Worm (Caenorhabditis elegans) whole organism, L1 larva: Measurements from ENCODE around the gene aqp-4.

ENCODE experiments used
- Y116A8C.19 ChIP-seq: sonication (generic microtip); optimal IDR thresholded peaks from 2 replicates; lab custom pipeline; 2016; ENCODE audit warnings: missing compliant biosample characterization, missing genetic modification characterization, borderline replicate concordance
- aha-1 ChIP-seq: fragments of 150-350 bp; optimal IDR thresholded peaks from 2 replicates; lab custom pipeline; 2014; ENCODE audit warnings: missing biosample characterization, missing genetic modification characterization
- alr-1 ChIP-seq: fragments of 200-800 bp; sonication (Bioruptor generic); optimal IDR thresholded peaks from 2 replicates; lab custom pipeline; 2018; ENCODE audit warnings: borderline replicate concordance, mild to moderate bottlenecking, missing genetic modification characterization, missing compliant biosample characterization
- aly-2 ChIP-seq: fragments of 150-350 bp; optimal IDR thresholded peaks from 2 replicates; lab custom pipeline; 2014; ENCODE audit warnings: missing biosample characterization, missing genetic modification characterization
- blmp-1 ChIP-seq: fragments of 150-350 bp; optimal IDR thresholded peaks from 2 replicates; lab custom pipeline; 2014; ENCODE audit warnings: missing biosample characterization, missing genetic modification characterization
- ceh-82 ChIP-seq, 3 experiments: fragments of 150-350 bp in 1 of 3; sonication (generic microtip) in 2 of 3; optimal IDR thresholded peaks; 2 replicates each; lab custom pipeline; 2014 to 2017; ENCODE audit warnings: missing biosample characterization in 3 of 3, missing genetic modification characterization in 3 of 3
- efl-1 ChIP-seq, 4 experiments: fragments of 150-350 bp; optimal IDR thresholded peaks in 3 of 4; peaks in 1 of 4; 1 replicate in 1 of 4; 2 replicates in 3 of 4; lab custom pipeline; 2014; ENCODE audit warnings: missing biosample characterization in 2 of 4, missing genetic modification characterization in 2 of 4, missing genetic modification reagents in 2 of 4
- egl-13 ChIP-seq: sonication (generic microtip); optimal IDR thresholded peaks from 2 replicates; lab custom pipeline; 2016; ENCODE audit warnings: missing genotype, missing genetic modification reagents, missing genetic modification characterization, missing compliant biosample characterization
- elt-2 ChIP-seq: sonication (generic microtip); optimal IDR thresholded peaks from 2 replicates; lab custom pipeline; 2016; ENCODE audit warnings: missing genetic modification characterization, mild to moderate bottlenecking, inconsistent platforms, missing compliant biosample characterization, missing genetic modification reagents
- fkh-4 ChIP-seq: sonication (generic microtip); optimal IDR thresholded peaks from 2 replicates; lab custom pipeline; 2016; ENCODE audit warnings: missing compliant biosample characterization, missing genetic modification characterization, borderline replicate concordance
- fkh-8 ChIP-seq: sonication (generic microtip); optimal IDR thresholded peaks from 2 replicates; lab custom pipeline; 2016; ENCODE audit warnings: mild to moderate bottlenecking, missing genetic modification characterization, missing compliant biosample characterization
- grh-1 ChIP-seq: fragments of 200-800 bp; sonication (Bioruptor generic); IDR thresholded peaks from 2 replicates; pipeline ENCODE4 v1.3.6; 2022; ENCODE audit warnings: missing genetic modification reagents, missing genetic modification characterization, missing compliant biosample characterization
- hpl-2 ChIP-seq: fragments of 150-350 bp; optimal IDR thresholded peaks from 2 replicates; lab custom pipeline; 2014; ENCODE audit warnings: missing biosample characterization, missing genetic modification reagents, missing genetic modification characterization
- irx-1 ChIP-seq: sonication (generic microtip); optimal IDR thresholded peaks from 2 replicates; lab custom pipeline; 2016; ENCODE audit warnings: missing genetic modification characterization, missing compliant biosample characterization
- lin-14 ChIP-seq: fragments of 200-800 bp; sonication (Bioruptor generic); optimal IDR thresholded peaks from 2 replicates; lab custom pipeline; 2018; ENCODE audit warnings: mild to moderate bottlenecking, missing genetic modification characterization, moderate library complexity, missing compliant biosample characterization
- lin-35 ChIP-seq, 2 experiments: fragments of 150-350 bp; optimal IDR thresholded peaks; 2 replicates each; lab custom pipeline; 2014; ENCODE audit warnings: missing biosample characterization in 2 of 2, missing genetic modification characterization in 2 of 2, missing genetic modification reagents in 2 of 2
- lsy-2 ChIP-seq, 2 experiments: fragments of 150-350 bp; optimal IDR thresholded peaks; 2 replicates each; lab custom pipeline; 2014; ENCODE audit warnings: missing biosample characterization in 2 of 2, missing genetic modification characterization in 2 of 2
- mab-9 ChIP-seq: fragments of 200-800 bp; sonication (Bioruptor generic); IDR thresholded peaks from 2 replicates; pipeline ENCODE4 v1.3.6; 2022; ENCODE audit warnings: missing genetic modification reagents, missing genetic modification characterization, missing compliant biosample characterization
- mef-2 ChIP-seq: fragments of 150-350 bp; optimal IDR thresholded peaks from 2 replicates; lab custom pipeline; 2014; ENCODE audit warnings: missing biosample characterization, missing genetic modification characterization
- mep-1 ChIP-seq: fragments of 150-350 bp; optimal IDR thresholded peaks from 2 replicates; lab custom pipeline; 2014; ENCODE audit warnings: missing biosample characterization, missing genetic modification characterization
- nhr-19 ChIP-seq: fragments of 200-800 bp; sonication (Bioruptor generic); conservative IDR thresholded peaks from 2 replicates; pipeline ENCODE4 v1.3.6; 2022; ENCODE audit warnings: missing genetic modification characterization, missing compliant biosample characterization
- nhr-71 ChIP-seq: sonication (generic microtip); optimal IDR thresholded peaks from 2 replicates; lab custom pipeline; 2016; ENCODE audit warnings: mild to moderate bottlenecking, missing genetic modification characterization, moderate library complexity, missing compliant biosample characterization
- rnt-1 ChIP-seq: sonication (generic microtip); optimal IDR thresholded peaks from 2 replicates; lab custom pipeline; 2016; ENCODE audit warnings: mild to moderate bottlenecking, missing genetic modification characterization, moderate library complexity, missing compliant biosample characterization
- snu-23 ChIP-seq: sonication (generic microtip); optimal IDR thresholded peaks from 2 replicates; lab custom pipeline; 2016; ENCODE audit warnings: missing genetic modification characterization, missing compliant biosample characterization
- sox-4 ChIP-seq: sonication (generic microtip); optimal IDR thresholded peaks from 2 replicates; lab custom pipeline; 2016; ENCODE audit warnings: missing genetic modification characterization, missing compliant biosample characterization
- sup-37 ChIP-seq: fragments of 200-800 bp; sonication (Bioruptor generic); optimal IDR thresholded peaks from 2 replicates; lab custom pipeline; 2018; ENCODE audit warnings: mild to moderate bottlenecking, missing genetic modification characterization, missing compliant biosample characterization
- tlp-1 ChIP-seq: fragments of 150-350 bp; optimal IDR thresholded peaks from 2 replicates; lab custom pipeline; 2014; ENCODE audit warnings: missing biosample characterization, missing genetic modification characterization
- unc-30 ChIP-seq: sonication (generic microtip); optimal IDR thresholded peaks from 2 replicates; lab custom pipeline; 2017; ENCODE audit warnings: missing biosample characterization, missing genetic modification characterization
- unc-62 ChIP-seq: fragments of 150-350 bp; optimal IDR thresholded peaks from 2 replicates; lab custom pipeline; 2014; ENCODE audit warnings: missing biosample characterization, missing genetic modification reagents, missing genetic modification characterization
- xbp-1 ChIP-seq: sonication (generic microtip); optimal IDR thresholded peaks from 2 replicates; lab custom pipeline; 2016; ENCODE audit warnings: missing genetic modification characterization, missing compliant biosample characterization
- ztf-11 ChIP-seq, 2 experiments: sonication (generic microtip); optimal IDR thresholded peaks; 2 replicates each; lab custom pipeline; 2016 to 2017; ENCODE audit warnings: missing genetic modification characterization in 2 of 2, missing biosample characterization in 1 of 2, missing compliant biosample characterization in 1 of 2
- ztf-4 ChIP-seq: fragments of 150-350 bp; optimal IDR thresholded peaks from 2 replicates; lab custom pipeline; 2014; ENCODE audit warnings: missing biosample characterization, missing genetic modification characterization

The aqp-4 gene

ce11 chrV:9731852-9732251 lies 5.5 kb upstream of the aqp-4 start:
- no peak for TF ChIP-seq fkh-4 (tag; lab: Kevin White, UChicago)
- TF ChIP-seq ztf-11 (tag; optimal IDR thresholded peaks at IDR 0.05; lab: Kevin White, UChicago): no peak
- TF ChIP-seq blmp-1 (tag; lab: Kevin White, UChicago): peak; percentile 71
- no peak for TF ChIP-seq sox-4 (tag; lab: Kevin White, UChicago)
- peak in 1 of 2 experiments; percentile 37 for TF ChIP-seq lsy-2 (tag; optimal IDR thresholded peaks at IDR 0.05; lab: Kevin White, UChicago)
- TF ChIP-seq xbp-1 (tag; lab: Kevin White, UChicago): no peak
- TF ChIP-seq mab-9 (GFP tag; lab: Robert Waterston, UW): no peak
- TF ChIP-seq fkh-8 (tag; lab: Kevin White, UChicago): no peak
- no peak for TF ChIP-seq efl-1 (optimal IDR thresholded peaks at IDR 0.05; lab: Kevin White, UChicago)
- peak in 1 of 2 experiments; percentile 90 for TF ChIP-seq efl-1 (GFP tag; optimal IDR thresholded peaks at IDR 0.05 in 1 of 2; lab: Kevin White, UChicago)
- no peak for TF ChIP-seq alr-1
- no peak for TF ChIP-seq sup-37 (GFP tag; lab: Kevin White, UChicago)
- peak; percentile 62 for TF ChIP-seq lin-14 (GFP tag; lab: Kevin White, UChicago)
- peak; percentile 20 for TF ChIP-seq mep-1
- TF ChIP-seq hpl-2 (GFP tag; lab: Kevin White, UChicago): no peak
- no peak for TF ChIP-seq tlp-1 (tag; lab: Kevin White, UChicago)
- TF ChIP-seq snu-23 (GFP tag; lab: Kevin White, UChicago): no peak
- peak in 1 of 3 experiments; percentile 43 for TF ChIP-seq ceh-82 (tag; optimal IDR thresholded peaks at IDR 0.05; lab: Kevin White, UChicago)
- TF ChIP-seq aha-1 (tag; lab: Kevin White, UChicago): no peak
- TF ChIP-seq irx-1 (tag; lab: Kevin White, UChicago): no peak

DNA sequence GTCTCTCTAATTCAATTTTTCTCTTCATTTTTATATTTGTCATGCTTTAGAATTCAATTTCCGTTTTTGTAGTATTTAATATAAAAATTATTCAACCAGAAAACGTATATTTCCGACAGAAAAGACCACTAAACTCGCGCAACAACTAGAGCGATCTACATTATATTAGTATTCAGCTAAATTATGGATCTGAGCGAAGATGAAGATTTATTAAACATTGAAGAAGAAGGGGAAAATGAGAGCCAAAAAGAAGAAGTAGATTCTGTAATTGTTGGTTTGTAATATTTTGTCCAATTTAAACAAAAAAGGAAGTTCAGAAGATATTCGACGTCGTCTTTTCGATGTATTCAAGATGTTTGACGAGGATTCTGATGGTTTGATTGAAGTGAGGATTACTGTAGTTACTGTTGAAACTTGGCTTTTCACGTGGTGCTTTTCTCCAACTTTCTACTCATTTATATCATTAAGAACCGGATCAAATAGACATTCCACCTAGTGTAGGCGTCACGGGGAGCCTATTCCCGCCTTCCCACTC lies 3.4 kb upstream of the aqp-4 start, which contains the start of gene cal-7:
cal-7 (plus strand) TSS at position 184 of the 535 bp plus-strand sequence.
- TF ChIP-seq unc-62 (GFP tag; lab: Kevin White, UChicago): no peak
- peak; percentile 1 for TF ChIP-seq egl-13 (tag; lab: Kevin White, UChicago)
- TF ChIP-seq fkh-8 (tag; lab: Kevin White, UChicago): peak; percentile 2
- peak; percentile 10 for TF ChIP-seq aly-2 (tag; lab: Kevin White, UChicago)
- TF ChIP-seq lin-35 (GFP tag; optimal IDR thresholded peaks at IDR 0.05; lab: Kevin White, UChicago): no peak
- peak; percentile 5 for TF ChIP-seq nhr-71
- TF ChIP-seq ztf-4 (tag; lab: Kevin White, UChicago): peak; percentile 35
- peak in 1 of 2 experiments; percentile 24 for TF ChIP-seq lsy-2 (tag; optimal IDR thresholded peaks at IDR 0.05; lab: Kevin White, UChicago)

- no peak for TF ChIP-seq efl-1 (optimal IDR thresholded peaks at IDR 0.05; lab: Kevin White, UChicago)
- peak in 1 of 2 experiments; percentile 73 for TF ChIP-seq efl-1 (GFP tag; optimal IDR thresholded peaks at IDR 0.05 in 1 of 2; lab: Kevin White, UChicago)
- no peak for TF ChIP-seq Y116A8C.19 (tag; lab: Kevin White, UChicago)
- peak; percentile 56 for TF ChIP-seq elt-2 (tag; lab: Kevin White, UChicago)
- no peak for TF ChIP-seq mef-2 (tag; lab: Kevin White, UChicago)
- no peak for TF ChIP-seq rnt-1
Observed at ce11 chrV:9738077-9738705, 835 bp downstream of the aqp-4 start.

DNA sequence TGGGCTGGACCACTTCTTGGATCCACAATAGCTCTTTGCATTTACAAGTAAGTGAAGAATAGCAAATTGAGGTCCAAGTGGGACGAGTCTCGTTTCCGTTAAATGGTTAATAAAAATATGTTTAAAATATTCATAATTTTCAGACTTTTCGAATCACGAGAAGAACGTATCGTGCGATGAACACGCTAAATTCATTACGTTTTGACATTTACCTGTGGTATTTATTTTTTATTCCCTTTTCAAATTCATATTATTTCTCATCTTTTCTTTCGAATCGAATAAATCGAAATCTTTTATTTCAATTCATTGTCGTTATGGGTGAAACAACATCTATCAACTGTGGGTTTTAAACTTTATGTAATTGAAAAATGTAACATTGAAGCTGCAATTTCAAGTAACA lies 2.0 kb downstream of the aqp-4 start, which contains the start of gene marc-1:
marc-1 (plus strand) TSS at position 301 of the 400 bp plus-strand sequence.
- TF ChIP-seq nhr-19 (GFP tag; lab: Robert Waterston, UW) (no peak), egl-13 (tag; lab: Kevin White, UChicago) (no peak), unc-30 (tag; lab: Kevin White, UChicago) (no peak), Y116A8C.19 (tag; lab: Kevin White, UChicago) (no peak), ztf-11 (tag; optimal IDR thresholded peaks at IDR 0.05; lab: Kevin White, UChicago) (no peak), grh-1 (GFP tag; lab: Robert Waterston, UW) (no peak), mab-9 (GFP tag; lab: Robert Waterston, UW) (no peak)
